Fruit fly (Drosophila melanogaster) S2 (cell line): ENCODE measurements around the gene CLIP-190.

Experiments used
- CG8478 ChIP-seq: fragments of >200 bp; optimal IDR thresholded peaks from 2 replicates; lab custom pipeline; 2018
- CTCF ChIP-seq, 2 experiments: fragments of >200 bp; optimal IDR thresholded peaks; 2 replicates each; lab custom pipeline; 2018

- no peak for TF ChIP-seq CTCF (optimal IDR thresholded peaks at IDR 0.05; lab: Kevin White, UChicago)
- no peak for TF ChIP-seq CG8478 (lab: Kevin White, UChicago)
These were observed 18.0 kb downstream of the CLIP-190 start for dm6 chr2L:17402493-17402892.
